Fruit fly (Drosophila melanogaster) whole organism, embryonic: ENCODE results near the gene CG7362.

Experiments
- ATbp ChIP-seq: fragments of 200-800 bp; sonication (Bioruptor generic); optimal IDR thresholded peaks from 2 replicates; lab custom pipeline; 2017; ENCODE audit warnings: missing biosample characterization, mild to moderate bottlenecking, missing genetic modification characterization, missing genetic modification reagents
- C15 ChIP-seq: fragments of 200-800 bp; sonication (Bioruptor generic); IDR thresholded peaks from 3 replicates; pipeline ENCODE4 v1.3.6; 2022; ENCODE audit warnings: missing biosample characterization, missing genetic modification characterization
- CG12219 ChIP-seq: fragments of 200-800 bp; sonication (Bioruptor generic); optimal IDR thresholded peaks from 3 replicates; lab custom pipeline; 2018; ENCODE audit warnings: missing biosample characterization, mild to moderate bottlenecking, missing genetic modification characterization
- CG12299 ChIP-seq: fragments of 200-800 bp; sonication (Bioruptor generic); optimal IDR thresholded peaks from 2 replicates; lab custom pipeline; 2018; ENCODE audit warnings: missing biosample characterization, mild to moderate bottlenecking, missing genetic modification characterization
- CG12659 ChIP-seq: fragments of 200-800 bp; sonication (Bioruptor generic); optimal IDR thresholded peaks from 3 replicates; lab custom pipeline; 2017; ENCODE audit warnings: mild to moderate bottlenecking, missing biosample characterization, missing genetic modification reagents, missing genetic modification characterization
- CG16863 ChIP-seq: fragments of 200-800 bp; sonication (Bioruptor generic); optimal IDR thresholded peaks from 3 replicates; lab custom pipeline; 2016; ENCODE audit warnings: missing biosample characterization, missing genetic modification characterization
- CG17359 ChIP-seq: fragments of 200-800 bp; sonication (Bioruptor generic); optimal IDR thresholded peaks from 3 replicates; lab custom pipeline; 2018; ENCODE audit warnings: missing biosample characterization, mild to moderate bottlenecking, missing genetic modification characterization, moderate library complexity
- CG17361 ChIP-seq: fragments of 200-800 bp; sonication (Bioruptor generic); IDR thresholded peaks from 3 replicates; pipeline ENCODE4 v1.3.6; 2022; ENCODE audit warnings: missing biosample characterization, missing genetic modification characterization
- CG17612 ChIP-seq: fragments of 200-800 bp; sonication (Bioruptor generic); IDR thresholded peaks from 2 replicates; pipeline ENCODE4 v1.3.6; 2022; ENCODE audit warnings: missing biosample characterization, missing genetic modification characterization
- CG17912 ChIP-seq: fragments of 200-800 bp; sonication (Bioruptor generic); optimal IDR thresholded peaks from 2 replicates; lab custom pipeline; 2018; ENCODE audit warnings: missing biosample characterization, mild to moderate bottlenecking, missing genetic modification characterization
- CG1792 ChIP-seq: fragments of 200-800 bp; sonication (Bioruptor generic); optimal IDR thresholded peaks from 2 replicates; lab custom pipeline; 2016; ENCODE audit warnings: missing biosample characterization, missing genetic modification characterization
- CG3065 ChIP-seq: fragments of 200-800 bp; sonication (Bioruptor generic); optimal IDR thresholded peaks from 2 replicates; lab custom pipeline; 2016; ENCODE audit warnings: missing biosample characterization, missing genetic modification characterization
- CG3281 ChIP-seq: fragments of 200-800 bp; sonication (Bioruptor generic); optimal IDR thresholded peaks from 3 replicates; lab custom pipeline; 2017; ENCODE audit warnings: missing biosample characterization, mild to moderate bottlenecking, missing genetic modification characterization
- CG3838 ChIP-seq: fragments of 200-800 bp; sonication (Bioruptor generic); optimal IDR thresholded peaks from 3 replicates; lab custom pipeline; 2016; ENCODE audit warnings: missing biosample characterization, missing genetic modification characterization
- CG3995 ChIP-seq: fragments of 200-800 bp; sonication (Bioruptor generic); optimal IDR thresholded peaks from 3 replicates; lab custom pipeline; 2016; ENCODE audit warnings: missing biosample characterization, missing genetic modification characterization
- CG6791 ChIP-seq: fragments of 200-800 bp; sonication (Bioruptor generic); IDR thresholded peaks from 3 replicates; pipeline ENCODE4 v1.3.6; 2022; ENCODE audit warnings: missing biosample characterization, missing genetic modification characterization; ENCODE audit not compliant: partially characterized antibody
- CG7357 ChIP-seq: fragments of 200-800 bp; sonication (Bioruptor generic); IDR thresholded peaks from 3 replicates; pipeline ENCODE4 v1.3.6; 2022; ENCODE audit warnings: missing biosample characterization, missing genetic modification characterization
- Hey ChIP-seq: fragments of 200-800 bp; sonication (Bioruptor generic); optimal IDR thresholded peaks from 3 replicates; lab custom pipeline; 2018; ENCODE audit warnings: missing biosample characterization, mild to moderate bottlenecking, missing genetic modification characterization
- MESR4 ChIP-seq: fragments of 200-800 bp; sonication (Bioruptor generic); optimal IDR thresholded peaks from 2 replicates; lab custom pipeline; 2018; ENCODE audit warnings: missing biosample characterization, mild to moderate bottlenecking, missing genetic modification characterization, moderate library complexity
- Meics ChIP-seq: fragments of 200-800 bp; sonication (Bioruptor generic); optimal IDR thresholded peaks from 2 replicates; lab custom pipeline; 2017; ENCODE audit warnings: missing biosample characterization, mild to moderate bottlenecking, missing genetic modification characterization
- Myb ChIP-seq: fragments of 200-800 bp; sonication (Bioruptor generic); optimal IDR thresholded peaks from 2 replicates; lab custom pipeline; 2016; ENCODE audit warnings: missing biosample characterization, missing genetic modification characterization
- Nf-YA ChIP-seq: fragments of 200-800 bp; sonication (Bioruptor generic); IDR thresholded peaks from 2 replicates; pipeline ENCODE4 v1.3.6; 2022; ENCODE audit warnings: missing biosample characterization, missing genetic modification characterization
- Nf-YC ChIP-seq: fragments of 200-800 bp; optimal IDR thresholded peaks from 3 replicates; lab custom pipeline; 2019; ENCODE audit warnings: missing biosample characterization, mild to moderate bottlenecking, missing genetic modification characterization, moderate library complexity
- Ptx1 ChIP-seq: fragments of 200-800 bp; sonication (Bioruptor generic); IDR thresholded peaks from 2 replicates; pipeline ENCODE4 v1.3.6; 2022; ENCODE audit warnings: missing biosample characterization, missing genetic modification characterization
- Rx ChIP-seq: fragments of 200-800 bp; sonication (Bioruptor generic); IDR thresholded peaks from 2 replicates; pipeline ENCODE4 v1.3.6; 2022; ENCODE audit warnings: missing biosample characterization, missing genetic modification characterization
- Six4 ChIP-seq: fragments of 200-800 bp; sonication (Bioruptor generic); optimal IDR thresholded peaks from 2 replicates; lab custom pipeline; 2016; ENCODE audit warnings: missing biosample characterization, missing genetic modification characterization
- TFAM ChIP-seq: fragments of 200-800 bp; sonication (Bioruptor generic); optimal IDR thresholded peaks from 2 replicates; lab custom pipeline; 2017; ENCODE audit warnings: missing biosample characterization, missing genetic modification characterization, inconsistent platforms
- bab2 ChIP-seq: fragments of 200-800 bp; sonication (Bioruptor generic); optimal IDR thresholded peaks from 2 replicates; lab custom pipeline; 2016; ENCODE audit warnings: missing biosample characterization, missing genetic modification characterization
- btn ChIP-seq: fragments of 200-800 bp; sonication (Bioruptor generic); optimal IDR thresholded peaks from 2 replicates; lab custom pipeline; 2016; ENCODE audit warnings: missing biosample characterization, missing genetic modification characterization
- cas ChIP-seq: fragments of 200-800 bp; sonication (Bioruptor generic); IDR thresholded peaks from 2 replicates; pipeline ENCODE4 v1.3.6; 2022; ENCODE audit warnings: missing biosample characterization, missing genetic modification characterization
- chif ChIP-seq, 2 experiments: fragments of 200-800 bp; sonication (Bioruptor generic); optimal IDR thresholded peaks; 3 replicates each; lab custom pipeline; 2016; ENCODE audit warnings: missing biosample characterization in 2 of 2, missing genetic modification characterization in 2 of 2
- chm ChIP-seq: fragments of 200-800 bp; sonication (Bioruptor generic); IDR thresholded peaks from 2 replicates; pipeline ENCODE4 v1.3.6; 2022; ENCODE audit warnings: missing biosample characterization, missing genetic modification characterization
- dm ChIP-seq: fragments of 200-800 bp; sonication (Bioruptor generic); optimal IDR thresholded peaks from 3 replicates; lab custom pipeline; 2016; ENCODE audit warnings: missing biosample characterization, missing genetic modification characterization
- dmrt11E ChIP-seq: fragments of 200-800 bp; sonication (Bioruptor generic); optimal IDR thresholded peaks from 3 replicates; lab custom pipeline; 2018; ENCODE audit warnings: missing biosample characterization, mild to moderate bottlenecking, missing genetic modification characterization, moderate library complexity
- dysf ChIP-seq: fragments of 200-800 bp; sonication (Bioruptor generic); IDR thresholded peaks from 3 replicates; pipeline ENCODE4 v1.3.6; 2022; ENCODE audit warnings: missing biosample characterization, missing genetic modification characterization
- gem ChIP-seq: fragments of 200-800 bp; sonication (Bioruptor generic); optimal IDR thresholded peaks from 2 replicates; lab custom pipeline; 2019; ENCODE audit warnings: missing biosample characterization, mild to moderate bottlenecking, missing genetic modification characterization, moderate library complexity
- ham ChIP-seq: fragments of 200-800 bp; sonication (Bioruptor generic); IDR thresholded peaks from 2 replicates; pipeline ENCODE4 v1.3.6; 2022; ENCODE audit warnings: missing biosample characterization, missing genetic modification characterization
- jumu ChIP-seq: fragments of 200-800 bp; sonication (Bioruptor generic); optimal IDR thresholded peaks from 3 replicates; lab custom pipeline; 2016; ENCODE audit warnings: missing biosample characterization, missing genetic modification characterization
- lab ChIP-seq: fragments of 200-800 bp; sonication (Bioruptor generic); optimal IDR thresholded peaks from 3 replicates; lab custom pipeline; 2017; ENCODE audit warnings: missing biosample characterization, missing genetic modification characterization, mild to moderate bottlenecking, moderate library complexity, missing genetic modification reagents
- lola ChIP-seq, 3 experiments: fragments of >200 bp in 2 of 3; fragments of 200-800 bp in 1 of 3; sonication (Bioruptor generic) in 1 of 3; optimal IDR thresholded peaks; 2 replicates each; lab custom pipeline; 2017 to 2019; ENCODE audit warnings: missing biosample characterization in 3 of 3, missing genetic modification characterization in 3 of 3, mild to moderate bottlenecking in 1 of 3, moderate library complexity in 1 of 3
- maf-S ChIP-seq: fragments of 200-800 bp; sonication (Bioruptor generic); optimal IDR thresholded peaks from 2 replicates; lab custom pipeline; 2016; ENCODE audit warnings: missing biosample characterization, missing genetic modification characterization
- nerfin-2 ChIP-seq: fragments of 200-800 bp; sonication (Bioruptor generic); IDR thresholded peaks from 2 replicates; pipeline ENCODE4 v1.3.6; 2022; ENCODE audit warnings: missing biosample characterization, missing genetic modification characterization; ENCODE audit not compliant: partially characterized antibody
- pho ChIP-seq: fragments of 200-800 bp; sonication (Bioruptor generic); optimal IDR thresholded peaks from 2 replicates; lab custom pipeline; 2016; ENCODE audit warnings: missing biosample characterization, missing genetic modification characterization
- slp2 ChIP-seq: fragments of 200-800 bp; sonication (Bioruptor generic); optimal IDR thresholded peaks from 2 replicates; lab custom pipeline; 2016; ENCODE audit warnings: missing biosample characterization, missing genetic modification characterization
- sna ChIP-seq: fragments of 200-800 bp; sonication (Bioruptor generic); IDR thresholded peaks from 2 replicates; pipeline ENCODE4 v1.3.6; 2022; ENCODE audit warnings: missing biosample characterization, missing genetic modification characterization; ENCODE audit not compliant: partially characterized antibody
- tll ChIP-seq, 2 experiments: fragments of 200-800 bp in 1 of 2; fragments of >200 bp in 1 of 2; sonication (Bioruptor generic) in 1 of 2; optimal IDR thresholded peaks; 2 replicates each; lab custom pipeline; 2017 to 2019; ENCODE audit warnings: missing biosample characterization in 2 of 2, missing genetic modification characterization in 2 of 2, mild to moderate bottlenecking in 1 of 2, moderate library complexity in 1 of 2
- tna ChIP-seq: fragments of 200-800 bp; sonication (Bioruptor generic); IDR thresholded peaks from 2 replicates; pipeline ENCODE4 v1.3.6; 2022; ENCODE audit warnings: missing biosample characterization, missing genetic modification characterization; ENCODE audit not compliant: partially characterized antibody
- zen ChIP-seq: fragments of 200-800 bp; sonication (Bioruptor generic); optimal IDR thresholded peaks from 3 replicates; lab custom pipeline; 2018; ENCODE audit warnings: missing biosample characterization, mild to moderate bottlenecking, missing genetic modification characterization, moderate library complexity

CG7362 gene

DNA sequence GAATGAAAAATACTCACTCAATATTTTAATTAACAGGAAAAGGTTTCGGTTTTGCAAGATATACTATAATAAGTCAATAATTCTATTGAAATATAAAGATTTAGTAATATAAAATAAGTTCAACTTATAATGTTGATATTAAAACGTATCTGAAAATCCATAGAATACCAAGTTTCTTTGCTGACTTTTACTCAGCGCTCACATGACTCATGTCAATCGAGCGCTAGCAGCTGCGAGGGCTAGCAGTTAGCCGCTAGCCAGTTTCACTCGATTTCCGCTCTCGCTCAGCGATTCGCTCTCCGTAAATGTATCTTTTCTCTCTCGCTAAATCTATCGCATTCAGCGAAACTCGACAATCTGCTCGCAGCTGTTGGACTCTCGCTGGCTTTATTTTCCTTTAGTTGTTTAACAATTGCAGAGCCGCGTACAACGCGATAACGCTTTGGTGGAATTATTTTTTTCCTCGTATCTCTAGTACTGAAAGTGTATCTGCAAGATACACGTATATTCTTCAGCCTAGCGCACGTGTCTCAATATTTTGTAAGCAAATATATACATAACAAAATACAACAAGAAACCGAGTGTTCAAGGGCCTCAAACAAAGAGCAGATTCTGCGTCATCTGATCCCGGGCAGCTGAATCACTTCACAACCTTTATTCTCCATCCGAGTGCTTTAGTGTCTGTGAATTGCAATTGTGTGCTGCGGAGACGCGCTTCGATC is 5.0 kb downstream of the CG7362 start (continued):
- TF ChIP-seq CG17612 (GFP tag; lab: Robert Waterston, UW) = no peak; the same call in 1 of the 2 replicates
- no peak for TF ChIP-seq cas (GFP tag; lab: Robert Waterston, UW)
- peak; percentile 78 for TF ChIP-seq CG12219 (GFP tag; lab: Kevin White, UChicago)
- TF ChIP-seq CG3838 (GFP tag; lab: Kevin White, UChicago) = no peak
- peak; percentile 70; the same call in 1 of the 3 replicates for TF ChIP-seq CG6791 (GFP tag; lab: Robert Waterston, UW)
- TF ChIP-seq tll (GFP tag; optimal IDR thresholded peaks at IDR 0.05; lab: Kevin White, UChicago) = peak in 1 of 2 experiments; percentile 22
- peak; percentile 37 for TF ChIP-seq MESR4
- no peak for TF ChIP-seq nerfin-2 (GFP tag; lab: Robert Waterston, UW)
- peak; percentile 69 for TF ChIP-seq gem (tag; lab: Kevin White, UChicago)
- TF ChIP-seq CG3065 (GFP tag; lab: Kevin White, UChicago) = peak; percentile 43
- peak; percentile 73 for TF ChIP-seq CG17359 (tag; lab: Kevin White, UChicago)
- TF ChIP-seq dysf = peak; percentile 38; the same call in 1 of the 3 replicates
- peak; percentile 89 for TF ChIP-seq CG12299 (tag; lab: Kevin White, UChicago)
- TF ChIP-seq CG3995 (GFP tag; lab: Kevin White, UChicago) = no peak
- TF ChIP-seq CG17912 (GFP tag; lab: Kevin White, UChicago) = peak; percentile 77
- TF ChIP-seq slp2 (GFP tag; lab: Kevin White, UChicago) = peak; percentile 11
- peak; percentile 94 for TF ChIP-seq chm (GFP tag; lab: Robert Waterston, UW)
- peak; percentile 42; the same call in 1 of the 2 replicates for TF ChIP-seq tna (GFP tag; lab: Robert Waterston, UW)
- TF ChIP-seq Meics (GFP tag; lab: Kevin White, UChicago) = peak; percentile 83
- TF ChIP-seq dmrt11E (tag; lab: Kevin White, UChicago) = peak; percentile 54
- peak; percentile 91 for TF ChIP-seq ATbp (GFP tag; lab: Kevin White, UChicago)
- TF ChIP-seq CG7357 (GFP tag; lab: Robert Waterston, UW) = no peak
- no peak for TF ChIP-seq ham (GFP tag; lab: Robert Waterston, UW)
- TF ChIP-seq btn = peak; percentile 39
- TF ChIP-seq CG3281 (GFP tag; lab: Kevin White, UChicago) = peak; percentile 89
- peak; percentile 18 for TF ChIP-seq maf-S (GFP tag; lab: Kevin White, UChicago)
- peak; percentile 22 for TF ChIP-seq CG16863 (GFP tag; lab: Kevin White, UChicago)
- peak; percentile 26 for TF ChIP-seq TFAM (GFP tag; lab: Kevin White, UChicago)
- TF ChIP-seq lab (GFP tag; lab: Kevin White, UChicago) = peak; percentile 91
- TF ChIP-seq Nf-YA (GFP tag; lab: Robert Waterston, UW) = peak; percentile 30; the same call in 1 of the 2 replicates
- TF ChIP-seq CG1792 (GFP tag; lab: Kevin White, UChicago) = peak; percentile 31
- TF ChIP-seq Ptx1 (GFP tag; lab: Robert Waterston, UW) = no peak
- no peak for TF ChIP-seq C15
- peak; percentile 86 for TF ChIP-seq Hey
- TF ChIP-seq CG12659 (GFP tag; lab: Kevin White, UChicago) = peak; percentile 80
- TF ChIP-seq lola (GFP tag; optimal IDR thresholded peaks at IDR 0.05; lab: Kevin White, UChicago) = peak in 1 of 3 experiments; percentile 66
- TF ChIP-seq chif (GFP tag; optimal IDR thresholded peaks at IDR 0.05; lab: Kevin White, UChicago) = peak in 1 of 2 experiments; percentile 32
- TF ChIP-seq bab2 (GFP tag; lab: Kevin White, UChicago) = peak; percentile 37
- TF ChIP-seq Myb (GFP tag; lab: Kevin White, UChicago) = peak; percentile 15
- TF ChIP-seq jumu = peak; percentile 0
- TF ChIP-seq CG17361 = no peak; the same call in 2 of the 3 replicates
- peak; percentile 75 for TF ChIP-seq pho (GFP tag; lab: Kevin White, UChicago)
- peak; percentile 35 for TF ChIP-seq dm (GFP tag; lab: Kevin White, UChicago)
- peak; percentile 43 for TF ChIP-seq zen (tag; lab: Kevin White, UChicago)
- TF ChIP-seq Nf-YC = peak; percentile 48
- no peak for TF ChIP-seq Six4
- peak; percentile 52; the same call in 1 of the 2 replicates for TF ChIP-seq sna (GFP tag; lab: Robert Waterston, UW)
- no peak for TF ChIP-seq Rx
